Worm (Caenorhabditis elegans): Measurements from ENCODE around the gene tkr-1.

DNA sequence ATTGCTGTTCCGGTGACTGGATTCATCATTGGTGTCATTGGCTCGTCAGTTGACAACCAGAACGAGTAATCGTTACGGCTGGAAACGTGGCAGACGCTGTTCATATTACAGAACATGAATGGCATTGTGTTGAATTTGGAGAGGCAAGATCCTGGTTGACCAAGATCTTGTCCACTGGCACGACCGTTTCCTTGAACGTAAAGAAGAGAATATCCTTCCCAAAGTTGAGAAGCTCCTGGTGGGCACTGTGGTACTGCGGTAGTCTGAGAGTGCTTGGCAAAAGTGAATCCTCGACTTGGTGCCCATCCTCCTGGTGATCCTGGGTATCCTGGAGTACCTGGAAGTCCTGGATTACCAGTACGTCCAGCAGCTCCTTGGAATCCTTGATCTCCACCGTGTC lies 45.6 kb upstream of the tkr-1 start:
- TF ChIP-seq dao-5 (tag; optimal IDR thresholded peaks at IDR 0.05) (no peak), W03F9.2 (tag; optimal IDR thresholded peaks at IDR 0.05) (no peak), him-1 (tag; optimal IDR thresholded peaks at IDR 0.05) (no peak)

All from whole organism, L4/young adult.